Fruit fly (Drosophila melanogaster) whole organism, prepupa: ENCODE measurements around the gene Gr28b.

Source experiments
- CG10631 ChIP-seq: fragments of 200-800 bp; sonication (Bioruptor generic); optimal IDR thresholded peaks from 2 replicates; lab custom pipeline; 2016; ENCODE audit warnings: missing biosample characterization, missing genetic modification characterization
- CG10669 ChIP-seq: fragments of 200-800 bp; sonication (Bioruptor generic); optimal IDR thresholded peaks from 3 replicates; lab custom pipeline; 2018; ENCODE audit warnings: missing biosample characterization, mild to moderate bottlenecking, missing genetic modification characterization, moderate library complexity
- CG15336 ChIP-seq: fragments of 200-800 bp; sonication (Bioruptor generic); IDR thresholded peaks from 2 replicates; pipeline ENCODE4 v1.3.6; 2022; ENCODE audit warnings: missing biosample characterization, missing genetic modification characterization
- CG1621 ChIP-seq: fragments of 200-800 bp; sonication (Bioruptor generic); optimal IDR thresholded peaks from 3 replicates; lab custom pipeline; 2018; ENCODE audit warnings: missing biosample characterization, mild to moderate bottlenecking, missing genetic modification characterization
- CG3032 ChIP-seq: fragments of 200-800 bp; optimal IDR thresholded peaks from 2 replicates; lab custom pipeline; 2019; ENCODE audit warnings: missing biosample characterization, mild to moderate bottlenecking, missing genetic modification characterization, moderate library complexity
- CG31627 ChIP-seq: fragments of 200-800 bp; sonication (Bioruptor generic); optimal IDR thresholded peaks from 3 replicates; lab custom pipeline; 2016; ENCODE audit warnings: missing biosample characterization, missing genetic modification characterization
- CG32006 ChIP-seq: fragments of 200-800 bp; sonication (Bioruptor generic); optimal IDR thresholded peaks from 3 replicates; lab custom pipeline; 2017; ENCODE audit warnings: missing biosample characterization, mild to moderate bottlenecking, missing genetic modification characterization
- CG34406 ChIP-seq: fragments of 200-800 bp; sonication (Bioruptor generic); optimal IDR thresholded peaks from 3 replicates; lab custom pipeline; 2016; ENCODE audit warnings: missing biosample characterization, missing genetic modification characterization
- CG4318 ChIP-seq: fragments of 200-800 bp; sonication (Bioruptor generic); optimal IDR thresholded peaks from 3 replicates; lab custom pipeline; 2017; ENCODE audit warnings: missing biosample characterization, mild to moderate bottlenecking, missing genetic modification characterization
- CG6163 ChIP-seq: fragments of 200-800 bp; sonication (Bioruptor generic); IDR thresholded peaks from 3 replicates; pipeline ENCODE4 v1.3.6; 2022; ENCODE audit warnings: missing biosample characterization, missing genetic modification characterization
- CG6276 ChIP-seq: fragments of 200-800 bp; sonication (Bioruptor generic); optimal IDR thresholded peaks from 2 replicates; lab custom pipeline; 2017; ENCODE audit warnings: missing biosample characterization, mild to moderate bottlenecking, missing genetic modification characterization
- CG6792 ChIP-seq: fragments of 200-800 bp; sonication (Bioruptor generic); optimal IDR thresholded peaks from 3 replicates; lab custom pipeline; 2016; ENCODE audit warnings: missing biosample characterization, missing genetic modification characterization
- CG6808 ChIP-seq: fragments of 200-800 bp; sonication (Bioruptor generic); optimal IDR thresholded peaks from 3 replicates; lab custom pipeline; 2017; ENCODE audit warnings: missing biosample characterization, missing genetic modification characterization, mild to moderate bottlenecking, moderate library complexity, missing genetic modification reagents
- CG6854 ChIP-seq: fragments of 200-800 bp; sonication (Bioruptor generic); optimal IDR thresholded peaks from 2 replicates; lab custom pipeline; 2017; ENCODE audit warnings: missing biosample characterization, mild to moderate bottlenecking, missing genetic modification characterization
- CG7368 ChIP-seq: fragments of 200-800 bp; sonication (Bioruptor generic); optimal IDR thresholded peaks from 3 replicates; lab custom pipeline; 2016; ENCODE audit warnings: missing biosample characterization, missing genetic modification characterization
- CG8119 ChIP-seq: fragments of 200-800 bp; sonication (Bioruptor generic); IDR thresholded peaks from 3 replicates; pipeline ENCODE4 v1.3.6; 2022; ENCODE audit warnings: missing biosample characterization, missing genetic modification characterization
- CG8632 ChIP-seq: fragments of 200-800 bp; sonication (Bioruptor generic); optimal IDR thresholded peaks from 3 replicates; lab custom pipeline; 2016; ENCODE audit warnings: missing biosample characterization, missing genetic modification characterization
- CG9139 ChIP-seq: fragments of 200-800 bp; sonication (Bioruptor generic); optimal IDR thresholded peaks from 3 replicates; lab custom pipeline; 2017; ENCODE audit warnings: missing biosample characterization, mild to moderate bottlenecking, missing genetic modification characterization
- Eip78C ChIP-seq: fragments of 200-800 bp; sonication (Bioruptor generic); peaks from one replicate; lab custom pipeline; 2016; ENCODE audit warnings: missing biosample characterization, missing genetic modification characterization
- Ets21C ChIP-seq: fragments of 200-800 bp; sonication (Bioruptor generic); optimal IDR thresholded peaks from 3 replicates; lab custom pipeline; 2016; ENCODE audit warnings: missing biosample characterization, missing genetic modification characterization
- Ets96B ChIP-seq: fragments of 200-800 bp; optimal IDR thresholded peaks from 2 replicates; lab custom pipeline; 2019; ENCODE audit warnings: missing biosample characterization, mild to moderate bottlenecking, missing genetic modification characterization, moderate library complexity
- Gug ChIP-seq: fragments of 200-800 bp; sonication (Bioruptor generic); IDR thresholded peaks from 2 replicates; pipeline ENCODE4 v1.3.6; 2022; ENCODE audit warnings: missing biosample characterization, missing genetic modification characterization
- Hr39 ChIP-seq: fragments of 200-800 bp; sonication (Bioruptor generic); optimal IDR thresholded peaks from 2 replicates; lab custom pipeline; 2016; ENCODE audit warnings: missing biosample characterization, missing genetic modification characterization
- Hr4 ChIP-seq: fragments of 200-800 bp; sonication (Bioruptor generic); optimal IDR thresholded peaks from 3 replicates; lab custom pipeline; 2016; ENCODE audit warnings: missing biosample characterization, missing genetic modification characterization
- Met ChIP-seq: fragments of 200-800 bp; sonication (Bioruptor generic); optimal IDR thresholded peaks from 3 replicates; lab custom pipeline; 2016; ENCODE audit warnings: missing biosample characterization, missing genetic modification characterization
- OdsH ChIP-seq: fragments of 200-800 bp; sonication (Bioruptor generic); optimal IDR thresholded peaks from 3 replicates; lab custom pipeline; 2016; ENCODE audit warnings: missing biosample characterization, missing genetic modification characterization
- Sox102F ChIP-seq: fragments of 200-800 bp; sonication (Bioruptor generic); optimal IDR thresholded peaks from 2 replicates; lab custom pipeline; 2016; ENCODE audit warnings: missing biosample characterization, mild to moderate bottlenecking, missing genetic modification characterization
- Sox14 ChIP-seq: fragments of 200-800 bp; sonication (Bioruptor generic); optimal IDR thresholded peaks from 3 replicates; lab custom pipeline; 2016; ENCODE audit warnings: missing biosample characterization, missing genetic modification characterization
- Sox15 ChIP-seq: fragments of 200-800 bp; sonication (Bioruptor generic); optimal IDR thresholded peaks from 3 replicates; lab custom pipeline; 2016; ENCODE audit warnings: missing biosample characterization, missing genetic modification characterization
- achi ChIP-seq: fragments of 200-800 bp; sonication (Bioruptor generic); optimal IDR thresholded peaks from 3 replicates; lab custom pipeline; 2016; ENCODE audit warnings: missing biosample characterization, missing genetic modification characterization
- acj6 ChIP-seq: fragments of 200-800 bp; sonication (Bioruptor generic); optimal IDR thresholded peaks from 3 replicates; lab custom pipeline; 2016; ENCODE audit warnings: missing biosample characterization, missing genetic modification characterization
- eg ChIP-seq: fragments of 200-800 bp; sonication (Bioruptor generic); IDR thresholded peaks from 3 replicates; pipeline ENCODE4 v1.3.6; 2022; ENCODE audit warnings: missing biosample characterization, missing genetic modification characterization
- fd59A ChIP-seq: fragments of 200-800 bp; sonication (Bioruptor generic); optimal IDR thresholded peaks from 2 replicates; lab custom pipeline; 2017; ENCODE audit warnings: missing biosample characterization, mild to moderate bottlenecking, missing genetic modification characterization, missing genetic modification reagents
- fkh ChIP-seq: fragments of 200-800 bp; sonication (Bioruptor generic); optimal IDR thresholded peaks from 3 replicates; lab custom pipeline; 2017; ENCODE audit warnings: missing biosample characterization, mild to moderate bottlenecking, missing genetic modification characterization, moderate library complexity
- lz ChIP-seq: fragments of 200-800 bp; sonication (Bioruptor generic); optimal IDR thresholded peaks from 3 replicates; lab custom pipeline; 2016; ENCODE audit warnings: missing biosample characterization, missing genetic modification characterization
- net ChIP-seq: fragments of 200-800 bp; sonication (Bioruptor generic); optimal IDR thresholded peaks from 3 replicates; lab custom pipeline; 2016; ENCODE audit warnings: missing biosample characterization, missing genetic modification characterization
- pdm3 ChIP-seq: fragments of 200-800 bp; sonication (Bioruptor generic); optimal IDR thresholded peaks from 3 replicates; lab custom pipeline; 2016; ENCODE audit warnings: missing biosample characterization, missing genetic modification characterization
- salr ChIP-seq, 2 experiments: fragments of 200-800 bp; sonication (Bioruptor generic); optimal IDR thresholded peaks; 3 replicates each; lab custom pipeline; 2016 to 2018; ENCODE audit warnings: missing biosample characterization in 2 of 2, missing genetic modification characterization in 2 of 2, mild to moderate bottlenecking in 1 of 2
- spab ChIP-seq: fragments of 200-800 bp; sonication (Bioruptor generic); optimal IDR thresholded peaks from 2 replicates; lab custom pipeline; 2017; ENCODE audit warnings: missing biosample characterization, mild to moderate bottlenecking, missing genetic modification characterization, missing genetic modification reagents
- ss ChIP-seq, 2 experiments: fragments of 200-800 bp; sonication (Bioruptor generic); optimal IDR thresholded peaks; 2 replicates in 1 of 2; 3 replicates in 1 of 2; lab custom pipeline; 2017 to 2018; ENCODE audit warnings: mild to moderate bottlenecking in 2 of 2, missing biosample characterization in 2 of 2, missing genetic modification characterization in 2 of 2, moderate library complexity in 1 of 2
- svp ChIP-seq: fragments of 200-800 bp; sonication (Bioruptor generic); peaks from one replicate; lab custom pipeline; 2016; ENCODE audit warnings: missing biosample characterization, missing genetic modification characterization
- topi ChIP-seq: fragments of 200-800 bp; sonication (Bioruptor generic); optimal IDR thresholded peaks from 3 replicates; lab custom pipeline; 2016; ENCODE audit warnings: missing biosample characterization, missing genetic modification characterization
- vri ChIP-seq: fragments of 200-800 bp; sonication (Bioruptor generic); optimal IDR thresholded peaks from 3 replicates; lab custom pipeline; 2016; ENCODE audit warnings: missing biosample characterization, mild to moderate bottlenecking, missing genetic modification characterization

Gene Gr28b

DNA sequence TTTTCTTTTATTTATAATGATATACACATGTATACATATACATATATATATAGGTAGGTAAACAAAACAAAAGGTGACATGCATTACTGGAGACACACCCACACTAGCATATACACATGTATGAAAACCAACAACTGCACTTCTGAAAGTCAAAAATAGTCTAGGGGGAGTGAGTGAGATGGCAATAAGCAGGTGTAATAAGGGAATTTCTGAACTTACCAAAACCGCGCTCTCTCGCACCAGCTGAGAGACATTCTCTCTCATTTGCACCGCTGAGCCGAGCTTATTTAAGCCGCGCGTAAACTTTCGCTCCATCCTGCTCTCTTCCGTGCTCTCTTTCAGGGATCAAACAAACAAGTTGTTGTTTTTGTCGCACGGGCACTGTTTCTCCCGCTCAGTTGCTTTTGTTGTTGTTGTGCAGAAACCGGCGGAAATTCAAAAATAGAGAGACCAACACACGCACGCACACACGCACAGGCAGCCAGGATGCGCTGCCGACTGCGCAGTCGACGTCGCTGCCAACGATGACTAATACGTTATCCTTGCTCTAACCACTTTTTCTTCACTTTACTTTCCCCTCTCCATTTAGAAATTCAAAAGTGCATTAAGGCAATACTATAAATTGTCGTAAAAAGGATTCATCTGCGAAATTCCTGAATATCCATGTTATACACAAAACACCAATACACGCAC is 33.4 kb upstream of the Gr28b start:
- TF ChIP-seq CG6163 (GFP tag; lab: Robert Waterston, UW): 0 out of 3 replicates have a peak, but pooled peaks have one; percentile 20
- peak; percentile 4 for TF ChIP-seq vri
- peak; percentile 36 for TF ChIP-seq CG6808 (GFP tag; lab: Kevin White, UChicago)
- peak in 1 of 2 experiments; percentile 51 for TF ChIP-seq ss (GFP tag; optimal IDR thresholded peaks at IDR 0.05; lab: Kevin White, UChicago)
- TF ChIP-seq CG34406: no peak
- TF ChIP-seq CG8119 (GFP tag; lab: Robert Waterston, UW): peak; percentile 13; the same call in 1 of the 3 replicates
- TF ChIP-seq CG10669 (GFP tag; lab: Kevin White, UChicago): no peak
- no peak for TF ChIP-seq CG3032 (tag; lab: Kevin White, UChicago)
- TF ChIP-seq Ets96B (tag; lab: Kevin White, UChicago): no peak

DNA sequence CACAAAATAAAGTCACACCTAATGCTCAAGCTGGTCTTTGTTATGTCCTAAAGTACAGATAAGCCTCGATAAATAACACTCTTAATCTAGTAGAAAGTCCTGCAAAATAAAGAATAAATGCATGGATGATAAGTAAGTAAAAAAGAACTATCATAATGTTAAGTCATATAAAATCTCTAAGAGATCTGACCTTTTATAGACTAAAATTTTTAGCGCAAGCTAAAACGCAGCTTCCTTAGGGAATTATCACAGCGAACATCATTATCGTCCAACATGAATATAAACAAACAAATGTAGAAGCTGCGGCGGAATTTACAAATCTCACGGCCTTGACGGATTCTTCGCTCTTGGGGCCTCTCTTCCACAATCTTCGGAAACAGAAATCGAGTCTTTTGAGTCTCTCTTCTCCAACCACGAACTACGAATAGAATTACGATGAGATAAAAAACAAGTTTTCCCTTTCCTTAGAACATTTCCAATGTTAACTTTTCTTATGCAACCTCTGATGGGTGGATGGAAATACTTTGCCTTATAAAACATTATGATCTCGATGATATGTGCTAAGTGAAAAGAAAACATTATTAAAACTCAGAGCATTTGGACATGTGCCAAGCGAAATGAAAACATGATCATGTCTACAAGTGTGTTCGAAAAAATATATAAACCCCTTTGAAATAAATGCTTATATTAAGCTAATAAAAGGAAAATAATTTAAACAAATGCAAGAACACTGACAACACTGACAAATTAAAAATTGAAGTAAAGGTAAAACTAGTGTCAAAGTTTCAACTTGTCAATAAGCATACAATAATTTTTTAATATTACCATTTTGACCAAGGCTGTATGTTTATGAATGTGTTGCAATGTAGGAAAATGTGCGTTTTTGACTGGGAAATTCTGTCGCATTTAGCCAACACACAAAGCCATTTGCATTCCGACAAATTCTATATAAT is 32.6 kb upstream of the Gr28b start:
- peak; percentile 31 for TF ChIP-seq pdm3 (GFP tag; lab: Kevin White, UChicago)
- TF ChIP-seq Ets21C (GFP tag; lab: Kevin White, UChicago): no peak
- no peak for TF ChIP-seq net
- TF ChIP-seq CG31627: no peak
- TF ChIP-seq fkh (GFP tag; lab: Kevin White, UChicago): no peak
- no peak for TF ChIP-seq Sox14
- peak; percentile 14 for TF ChIP-seq Hr39 (GFP tag; lab: Kevin White, UChicago)
- TF ChIP-seq Sox102F: no peak
- peak in 1 of 2 experiments; percentile 24 for TF ChIP-seq salr (GFP tag; optimal IDR thresholded peaks at IDR 0.05; lab: Kevin White, UChicago)
- TF ChIP-seq Sox15 (GFP tag; lab: Kevin White, UChicago): no peak
- peak; percentile 62 for TF ChIP-seq CG6276 (GFP tag; lab: Kevin White, UChicago)
- peak; percentile 45; the same call in 1 of the 3 replicates for TF ChIP-seq CG6163 (GFP tag; lab: Robert Waterston, UW)
- TF ChIP-seq OdsH (GFP tag; lab: Kevin White, UChicago): peak; percentile 39
- no peak for TF ChIP-seq spab
- TF ChIP-seq CG6792 (GFP tag; lab: Kevin White, UChicago): no peak
- 0 out of 2 replicates have a peak, but pooled peaks have one; percentile 17 for TF ChIP-seq Gug (GFP tag; lab: Robert Waterston, UW)
- no peak for TF ChIP-seq Met (GFP tag; lab: Kevin White, UChicago)
- peak; percentile 51 for TF ChIP-seq Hr4 (GFP tag; lab: Kevin White, UChicago)
- peak; percentile 34 for TF ChIP-seq CG10631 (GFP tag; lab: Kevin White, UChicago)
- TF ChIP-seq CG6854: no peak
- TF ChIP-seq topi (GFP tag; lab: Kevin White, UChicago): no peak
- TF ChIP-seq CG8119 (GFP tag; lab: Robert Waterston, UW): 0 out of 3 replicates have a peak, but pooled peaks have one; percentile 37
- no peak for TF ChIP-seq CG8632 (GFP tag; lab: Kevin White, UChicago)
- TF ChIP-seq CG9139 (GFP tag; lab: Kevin White, UChicago): no peak
- peak; percentile 82 for TF ChIP-seq Eip78C (GFP tag; lab: Kevin White, UChicago)
- peak; percentile 10 for TF ChIP-seq Ets96B (tag; lab: Kevin White, UChicago)
- peak; percentile 56 for TF ChIP-seq CG15336 (GFP tag; lab: Robert Waterston, UW)
- TF ChIP-seq lz (GFP tag; lab: Kevin White, UChicago): no peak
- TF ChIP-seq eg: 0 out of 3 replicates have a peak, but pooled peaks have one; percentile 50
- peak; percentile 8 for TF ChIP-seq CG10669 (GFP tag; lab: Kevin White, UChicago)
- TF ChIP-seq acj6 (GFP tag; lab: Kevin White, UChicago): peak; percentile 4
- TF ChIP-seq achi: peak; percentile 12
- peak; percentile 21 for TF ChIP-seq CG32006
- no peak for TF ChIP-seq fd59A (GFP tag; lab: Kevin White, UChicago)
- TF ChIP-seq CG1621 (tag; lab: Kevin White, UChicago): no peak
- TF ChIP-seq CG7368 (GFP tag; lab: Kevin White, UChicago): no peak
- TF ChIP-seq svp: peak; percentile 54
- no peak for TF ChIP-seq CG4318 (GFP tag; lab: Kevin White, UChicago)
